Fruit fly (Drosophila melanogaster): ENCODE data around the gene Pitslre.

The Pitslre gene

dm6 chr3L:20771001-20771890 lies at the start of gene Pitslre, which contains the start of gene CG4042:
Gene Pitslre, plus strand, starts transcription at chr3L:20771528.
Gene CG4042, minus strand, starts transcription at chr3L:20771507.
- TF ChIP-seq CG17801 (GFP tag; optimal IDR thresholded peaks at IDR 0.05; ENCODE audit: partially characterized antibody), result no peak

DNA sequence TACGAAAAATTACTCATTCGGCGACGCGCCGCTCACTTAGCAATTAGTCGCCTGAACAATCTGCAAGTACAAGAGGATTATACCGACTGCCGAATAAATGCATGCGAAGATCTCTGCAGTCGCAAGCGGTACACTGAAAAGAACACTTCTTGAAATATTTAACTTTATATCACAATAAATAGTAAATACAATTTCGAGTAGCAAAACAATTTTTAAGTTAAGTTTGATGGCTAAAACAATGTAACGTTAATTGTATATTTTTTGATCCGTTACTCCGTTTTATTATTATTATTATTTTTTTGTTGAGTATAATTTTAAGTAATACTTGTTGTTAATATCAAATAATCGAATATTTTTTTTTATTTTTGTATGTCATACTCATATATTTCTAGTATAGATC lies 41.9 kb upstream of the Pitslre start:
- peak; percentile 27 for TF ChIP-seq CG17801 (GFP tag; optimal IDR thresholded peaks at IDR 0.05; ENCODE audit: partially characterized antibody)

- peak; percentile 78 for TF ChIP-seq CG17801 (GFP tag; optimal IDR thresholded peaks at IDR 0.05; ENCODE audit: partially characterized antibody)
Observed at dm6 chr3L:20730323-20731238, 40.7 kb upstream of the Pitslre start, which contains the start of gene CG13252. Gene CG13252, plus strand, starts transcription at chr3L:20730591.

DNA sequence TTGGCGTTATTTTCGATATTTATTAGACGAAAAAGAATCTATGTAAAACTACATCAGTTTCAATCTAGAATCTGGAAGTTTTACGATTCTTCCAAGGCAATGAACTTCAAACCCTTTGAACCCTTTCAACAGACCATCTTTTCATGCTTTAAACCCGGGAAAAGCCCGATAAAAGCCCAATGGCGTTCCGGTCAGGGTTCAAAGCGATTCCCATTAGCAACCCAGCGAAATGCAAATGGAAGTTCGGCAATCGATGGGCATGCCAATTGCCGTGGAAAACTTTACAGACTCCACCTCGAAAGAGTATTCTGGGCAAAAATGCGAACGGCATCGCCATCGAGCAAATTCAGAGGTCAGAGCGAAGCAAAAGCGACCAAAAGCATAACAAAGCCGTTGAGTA lies 38.8 kb upstream of the Pitslre start:
- no peak for TF ChIP-seq CG17801 (GFP tag; optimal IDR thresholded peaks at IDR 0.05; ENCODE audit: partially characterized antibody)

DNA sequence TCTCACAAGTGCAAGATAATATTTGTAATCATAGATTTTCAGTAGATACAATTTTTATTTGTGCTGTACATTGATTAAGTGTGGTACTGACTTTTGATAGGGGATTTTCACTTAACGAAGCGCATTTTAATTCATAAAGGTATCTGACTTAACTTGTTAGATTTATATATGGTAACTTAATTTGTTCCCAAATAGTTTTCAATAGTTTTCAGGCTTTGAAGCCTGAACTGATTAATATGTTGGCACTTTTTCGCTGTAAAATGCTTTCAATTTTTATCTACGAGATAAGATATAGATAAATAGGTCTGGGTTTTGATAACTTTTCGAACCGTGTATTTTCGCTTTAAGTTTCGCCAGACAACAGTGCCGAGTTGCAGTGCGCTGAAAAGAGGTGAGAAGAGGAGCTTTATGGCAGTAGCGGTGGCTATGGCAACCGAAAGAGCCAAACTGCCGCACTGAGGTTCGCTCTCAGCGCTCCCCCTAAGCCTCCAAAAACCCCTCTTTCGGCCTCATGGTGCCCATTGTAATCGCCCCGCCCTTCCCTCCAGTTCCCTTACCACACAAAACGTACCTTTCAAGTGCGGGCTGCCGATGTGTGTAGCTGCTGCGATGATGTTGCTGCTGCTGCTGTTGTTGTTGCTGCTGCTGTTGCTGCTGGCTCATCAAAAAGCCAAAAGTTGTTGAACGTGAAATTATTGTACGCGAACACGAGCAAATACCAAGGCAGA lies 37.6 kb upstream of the Pitslre start:
- no peak for TF ChIP-seq CG17801 (GFP tag; optimal IDR thresholded peaks at IDR 0.05; ENCODE audit: partially characterized antibody)

DNA sequence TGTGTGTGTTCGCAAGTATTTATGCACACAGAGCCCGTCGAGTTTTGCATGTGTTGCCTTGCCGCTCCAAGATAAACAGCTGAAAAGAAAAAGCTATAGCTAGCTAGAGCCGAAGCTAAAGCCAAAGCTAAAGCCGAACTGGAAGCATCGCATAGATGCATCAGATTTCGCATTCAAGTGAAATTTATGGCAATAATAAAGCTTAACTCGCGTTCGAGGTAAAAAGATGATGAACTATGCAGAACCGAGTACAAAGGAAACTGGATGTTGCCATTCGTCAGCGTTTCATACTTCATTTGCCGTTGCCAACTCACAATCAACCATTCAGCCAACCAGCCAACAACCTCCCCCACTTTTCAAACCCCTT lies 37.1 kb upstream of the Pitslre start:
- TF ChIP-seq CG17801 (GFP tag; optimal IDR thresholded peaks at IDR 0.05; ENCODE audit: partially characterized antibody), result no peak

- TF ChIP-seq CG17801 (GFP tag; optimal IDR thresholded peaks at IDR 0.05; ENCODE audit: partially characterized antibody), result no peak
Observed at dm6 chr3L:20736266-20736665, 35.1 kb upstream of the Pitslre start.

- no peak for TF ChIP-seq CG17801 (GFP tag; optimal IDR thresholded peaks at IDR 0.05; ENCODE audit: partially characterized antibody)
Observed at dm6 chr3L:20737346-20737745, 34.0 kb upstream of the Pitslre start.

dm6 chr3L:20739414-20739813 lies 31.9 kb upstream of the Pitslre start, which contains the start of gene Gr77a:
Gene Gr77a, minus strand, starts transcription at chr3L:20739430.
- TF ChIP-seq CG17801 (GFP tag; optimal IDR thresholded peaks at IDR 0.05; ENCODE audit: partially characterized antibody), result no peak

dm6 chr3L:20747299-20747925 lies 23.9 kb upstream of the Pitslre start:
- no peak for TF ChIP-seq CG17801 (GFP tag; optimal IDR thresholded peaks at IDR 0.05; ENCODE audit: partially characterized antibody)

DNA sequence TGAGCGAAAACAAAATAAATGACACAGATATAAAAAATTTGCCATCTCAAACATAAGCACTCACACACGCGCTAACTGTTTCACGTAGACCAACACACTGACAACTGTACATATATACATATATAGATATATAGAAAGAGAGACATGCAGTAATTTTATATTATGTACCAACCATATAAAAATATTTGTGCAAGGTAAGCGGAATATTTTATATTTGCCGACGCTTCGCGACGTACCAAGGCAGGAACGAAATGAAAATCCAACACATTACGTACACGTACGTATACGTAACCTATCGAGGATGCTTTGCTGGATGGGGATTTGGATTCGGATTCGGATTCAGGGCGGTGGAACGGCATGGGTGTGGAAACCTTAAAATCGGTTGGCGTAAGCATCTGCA lies 22.8 kb upstream of the Pitslre start:
- no peak for TF ChIP-seq CG17801 (GFP tag; optimal IDR thresholded peaks at IDR 0.05; ENCODE audit: partially characterized antibody)

- TF ChIP-seq CG17801 (GFP tag; optimal IDR thresholded peaks at IDR 0.05; ENCODE audit: partially characterized antibody), result no peak
Observed at dm6 chr3L:20750391-20750790, 20.9 kb upstream of the Pitslre start.

- no peak for TF ChIP-seq CG17801 (GFP tag; optimal IDR thresholded peaks at IDR 0.05; ENCODE audit: partially characterized antibody)
Observed at dm6 chr3L:20752964-20753363, 18.4 kb upstream of the Pitslre start.

DNA sequence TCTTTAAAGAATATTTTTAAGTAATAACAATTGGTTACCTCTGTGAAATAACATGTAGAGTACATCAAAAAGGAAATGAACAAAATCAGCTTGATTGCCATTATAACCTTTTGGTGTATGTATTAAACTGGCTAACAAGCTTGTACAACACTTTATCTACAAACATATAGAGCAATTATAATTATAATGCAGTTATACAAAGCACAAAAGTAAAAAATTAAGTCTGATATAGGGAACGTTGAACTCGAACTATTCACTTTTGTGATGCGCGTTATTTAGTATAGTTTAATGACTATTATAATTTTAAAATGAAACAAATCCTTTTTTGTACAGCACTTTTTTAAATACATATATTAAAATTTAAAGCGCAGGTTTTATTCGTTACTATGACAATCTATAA lies 15.7 kb upstream of the Pitslre start, which contains the start of gene CG33912:
CG33912 (minus strand) TSS at position 101 of the 400 bp plus-strand sequence.
- no peak for TF ChIP-seq CG17801 (GFP tag; optimal IDR thresholded peaks at IDR 0.05; ENCODE audit: partially characterized antibody)
